Fruit fly (Drosophila melanogaster): ENCODE results near the gene ND-ASHI.
A peak's percentile ranks its signal among the peaks of the same experiment; 100 is the strongest.

Gene ND-ASHI

DNA sequence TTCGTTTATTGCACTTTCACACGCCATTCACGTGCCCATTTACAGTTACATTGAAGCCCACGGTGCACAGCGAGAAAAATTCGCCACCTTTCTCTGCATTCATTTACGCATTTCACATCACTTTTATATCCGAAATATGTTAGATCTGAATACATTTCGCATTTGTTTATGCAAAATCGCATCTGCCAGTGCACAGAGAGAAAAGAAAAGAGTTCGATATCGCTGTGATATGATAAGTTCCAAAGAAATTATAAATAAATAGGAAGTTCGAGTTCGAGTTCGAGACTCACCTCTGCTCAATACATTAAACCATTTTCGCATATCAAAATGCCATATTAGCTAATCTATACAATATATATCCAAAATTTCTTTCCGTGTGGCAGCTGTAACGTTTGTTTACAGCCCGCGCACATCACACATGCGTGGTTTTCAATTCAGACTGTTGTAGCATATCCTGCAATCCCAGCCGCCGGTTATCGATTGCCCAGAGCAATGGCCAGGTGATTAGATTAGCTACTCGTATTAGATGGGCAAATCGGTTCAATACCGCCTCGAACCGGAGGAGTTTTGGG lies 22.8 kb downstream of the ND-ASHI start:
- TF ChIP-seq CG15710 (tag; optimal IDR thresholded peaks at IDR 0.05) = peak; percentile 88
- peak; percentile 81 for TF ChIP-seq CG34367 (tag; optimal IDR thresholded peaks at IDR 0.05)
- TF ChIP-seq CG8301 (tag; optimal IDR thresholded peaks at IDR 0.05) = peak; percentile 91
- peak; percentile 90 for TF ChIP-seq CG4496 (GFP tag; IDR thresholded peaks at IDR 0.05)
- peak; percentile 84 for TF ChIP-seq CG17806 (tag; optimal IDR thresholded peaks at IDR 0.05)
- TF ChIP-seq CG10348 (GFP tag; IDR thresholded peaks at IDR 0.05) = peak; percentile 54; the same call in 1 of the 2 replicates
- TF ChIP-seq CG13204 (GFP tag; optimal IDR thresholded peaks at IDR 0.05) = peak; percentile 62
- TF ChIP-seq Ets98B (GFP tag; IDR thresholded peaks at IDR 0.05) = peak; percentile 87
- TF ChIP-seq fd96Ca (GFP tag; IDR thresholded peaks at IDR 0.05) = peak; percentile 90
- peak; percentile 63 for TF ChIP-seq D1 (tag; optimal IDR thresholded peaks at IDR 0.05)
- TF ChIP-seq CG8159 (tag; optimal IDR thresholded peaks at IDR 0.05) = peak; percentile 91
- peak; percentile 36 for TF ChIP-seq EcR (GFP tag; optimal IDR thresholded peaks at IDR 0.05)
- TF ChIP-seq CG12605 (GFP tag; IDR thresholded peaks at IDR 0.05) = peak; percentile 72
- peak; percentile 93 for TF ChIP-seq CG14655 (GFP tag; optimal IDR thresholded peaks at IDR 0.05)
- peak; percentile 86 for TF ChIP-seq CG9948 (tag; optimal IDR thresholded peaks at IDR 0.05)
- peak; percentile 60; the same call in 1 of the 2 replicates for TF ChIP-seq rn (GFP tag; IDR thresholded peaks at IDR 0.05)
- TF ChIP-seq gl (tag; optimal IDR thresholded peaks at IDR 0.05) = peak; percentile 75
- peak; percentile 89 for TF ChIP-seq Snoo (tag; optimal IDR thresholded peaks at IDR 0.05)
- TF ChIP-seq Pif1A (GFP tag; optimal IDR thresholded peaks at IDR 0.05) = peak; percentile 92
- peak; percentile 87 for TF ChIP-seq CG32121 (GFP tag; IDR thresholded peaks at IDR 0.05)
- TF ChIP-seq Pif1B (GFP tag; optimal IDR thresholded peaks at IDR 0.05) = peak; percentile 90

DNA sequence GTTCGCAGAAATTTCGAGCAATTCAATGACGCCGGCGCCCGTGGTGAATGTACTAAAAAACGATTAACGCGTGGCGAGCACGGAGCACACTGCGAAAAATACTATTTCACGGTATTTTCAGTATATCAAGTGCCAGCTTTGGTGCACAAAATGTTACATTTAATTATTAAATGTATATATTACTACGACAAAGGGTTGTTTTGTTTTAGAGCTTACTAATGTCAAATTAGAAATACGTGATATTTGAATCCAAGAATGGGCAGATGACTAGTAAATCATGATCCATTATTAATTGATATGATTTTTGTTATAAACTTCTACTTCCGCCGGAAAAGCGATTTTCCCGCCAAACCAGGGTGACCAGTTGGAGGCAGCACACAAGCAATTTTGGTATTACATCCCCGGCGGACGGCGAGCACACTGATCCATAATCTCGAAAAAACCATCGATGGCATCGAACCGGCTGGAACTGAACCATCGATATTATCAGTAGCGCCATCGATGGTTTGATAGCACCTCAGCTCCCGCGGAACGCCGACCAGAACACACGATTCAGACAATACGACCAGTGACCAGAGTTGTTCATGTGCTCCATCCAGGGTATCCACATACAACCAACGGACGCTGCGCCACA lies 24.6 kb downstream of the ND-ASHI start, which contains the start of the genes CG3226 and Cdc7:
CG3226 (minus strand) TSS at position 51 of the 634 bp plus-strand sequence.
Cdc7 (plus strand) TSS at position 344 of the 634 bp plus-strand sequence.
- TF ChIP-seq CG14655 (GFP tag; optimal IDR thresholded peaks at IDR 0.05) (peak; percentile 33), Pif1A (GFP tag; optimal IDR thresholded peaks at IDR 0.05) (peak; percentile 47), CG8301 (tag; optimal IDR thresholded peaks at IDR 0.05) (no peak), D1 (tag; optimal IDR thresholded peaks at IDR 0.05) (no peak), CG34367 (tag; optimal IDR thresholded peaks at IDR 0.05) (peak; percentile 51), CG4496 (GFP tag; IDR thresholded peaks at IDR 0.05) (peak; percentile 62; the same call in 2 of the 3 replicates), fd96Ca (GFP tag; IDR thresholded peaks at IDR 0.05) (0 out of 3 replicates have a peak, but pooled peaks have one; percentile 8), EcR (GFP tag; optimal IDR thresholded peaks at IDR 0.05) (no peak), CG9948 (tag; optimal IDR thresholded peaks at IDR 0.05) (no peak), rn (GFP tag; IDR thresholded peaks at IDR 0.05) (no peak), Snoo (tag; optimal IDR thresholded peaks at IDR 0.05) (peak; percentile 69), CG15710 (tag; optimal IDR thresholded peaks at IDR 0.05) (peak; percentile 36), CG13204 (GFP tag; optimal IDR thresholded peaks at IDR 0.05) (peak; percentile 21), Pif1B (GFP tag; optimal IDR thresholded peaks at IDR 0.05) (peak; percentile 12), CG8159 (tag; optimal IDR thresholded peaks at IDR 0.05) (peak; percentile 41), CG10348 (GFP tag; IDR thresholded peaks at IDR 0.05) (no peak), Ets98B (GFP tag; IDR thresholded peaks at IDR 0.05) (0 out of 2 replicates have a peak, but pooled peaks have one; percentile 33), CG12605 (GFP tag; IDR thresholded peaks at IDR 0.05) (no peak), CG32121 (GFP tag; IDR thresholded peaks at IDR 0.05) (no peak), gl (tag; optimal IDR thresholded peaks at IDR 0.05) (peak; percentile 12), CG17806 (tag; optimal IDR thresholded peaks at IDR 0.05) (no peak)

DNA sequence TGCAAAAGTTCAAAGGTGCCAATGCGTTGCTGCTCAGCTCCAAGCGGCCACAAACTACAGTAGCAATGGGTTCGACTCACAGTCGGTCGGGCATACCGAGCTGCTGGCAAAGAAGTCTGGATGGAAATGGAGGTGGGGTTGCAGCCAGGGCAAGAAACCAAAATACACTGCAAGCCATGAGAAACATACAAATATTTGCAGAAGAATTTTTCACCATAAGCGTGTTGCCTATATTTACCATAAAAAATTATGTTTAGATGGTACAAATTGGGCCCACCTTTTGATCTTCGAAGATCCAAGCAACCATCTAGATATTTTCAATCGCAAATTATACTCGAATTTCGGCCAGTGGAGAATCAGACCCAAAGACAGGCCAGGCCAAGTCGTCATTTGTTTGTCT lies 32.1 kb downstream of the ND-ASHI start:
- TF ChIP-seq gl (tag; optimal IDR thresholded peaks at IDR 0.05) = no peak
- TF ChIP-seq CG4496 (GFP tag; IDR thresholded peaks at IDR 0.05) = no peak
- no peak for TF ChIP-seq EcR (GFP tag; optimal IDR thresholded peaks at IDR 0.05)
- TF ChIP-seq CG10348 (GFP tag; IDR thresholded peaks at IDR 0.05) = no peak
- TF ChIP-seq Pif1B (GFP tag; optimal IDR thresholded peaks at IDR 0.05) = no peak
- TF ChIP-seq D1 (tag; optimal IDR thresholded peaks at IDR 0.05) = no peak
- peak; percentile 26 for TF ChIP-seq CG17806 (tag; optimal IDR thresholded peaks at IDR 0.05)
- peak; percentile 18 for TF ChIP-seq CG8159 (tag; optimal IDR thresholded peaks at IDR 0.05)
- TF ChIP-seq CG15710 (tag; optimal IDR thresholded peaks at IDR 0.05) = peak; percentile 0
- 0 out of 3 replicates have a peak, but pooled peaks have one; percentile 34 for TF ChIP-seq fd96Ca (GFP tag; IDR thresholded peaks at IDR 0.05)
- TF ChIP-seq CG14655 (GFP tag; optimal IDR thresholded peaks at IDR 0.05) = peak; percentile 56
- no peak for TF ChIP-seq CG34367 (tag; optimal IDR thresholded peaks at IDR 0.05)
- peak; percentile 13 for TF ChIP-seq CG9948 (tag; optimal IDR thresholded peaks at IDR 0.05)
- TF ChIP-seq Snoo (tag; optimal IDR thresholded peaks at IDR 0.05) = no peak
- TF ChIP-seq CG8301 (tag; optimal IDR thresholded peaks at IDR 0.05) = peak; percentile 34
- TF ChIP-seq Ets98B (GFP tag; IDR thresholded peaks at IDR 0.05) = no peak
- no peak for TF ChIP-seq CG13204 (GFP tag; optimal IDR thresholded peaks at IDR 0.05)
- no peak for TF ChIP-seq Pif1A (GFP tag; optimal IDR thresholded peaks at IDR 0.05)
- no peak for TF ChIP-seq CG32121 (GFP tag; IDR thresholded peaks at IDR 0.05)
- no peak for TF ChIP-seq rn (GFP tag; IDR thresholded peaks at IDR 0.05)
- TF ChIP-seq CG12605 (GFP tag; IDR thresholded peaks at IDR 0.05) = no peak

DNA sequence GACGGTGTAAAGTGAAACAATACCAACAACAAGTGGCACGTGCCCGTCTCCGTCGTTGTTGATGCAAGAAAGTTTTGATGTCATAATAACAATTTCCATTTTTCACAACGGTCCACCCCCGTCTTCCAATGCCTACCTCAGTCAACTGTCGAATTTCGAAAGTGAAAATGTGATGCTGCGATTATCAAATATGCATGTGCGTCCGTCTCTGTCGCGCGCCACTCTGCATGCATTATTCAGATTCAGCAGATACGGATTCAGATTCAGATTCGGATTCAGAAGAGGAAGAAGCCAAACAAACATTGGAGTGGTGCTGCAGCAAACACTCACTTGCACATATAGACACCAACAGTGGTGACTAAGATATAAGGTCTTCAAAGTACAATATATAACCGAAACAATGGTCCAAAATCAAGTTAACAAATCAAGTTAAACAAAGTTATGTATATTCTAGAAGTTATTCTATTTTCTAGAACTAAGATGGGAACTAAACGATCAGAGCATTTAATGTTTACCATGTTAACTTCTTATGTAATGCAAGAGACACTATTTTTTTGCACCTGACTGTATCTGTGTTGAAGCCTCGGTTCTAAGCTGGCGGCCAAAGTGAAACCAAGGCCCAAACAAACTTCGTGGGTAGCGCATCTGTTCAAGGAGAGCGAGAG lies 36.2 kb downstream of the ND-ASHI start:
- no peak for TF ChIP-seq fd96Ca (GFP tag; IDR thresholded peaks at IDR 0.05)
- peak; percentile 43 for TF ChIP-seq CG34367 (tag; optimal IDR thresholded peaks at IDR 0.05)
- peak; percentile 37 for TF ChIP-seq Ets98B (GFP tag; IDR thresholded peaks at IDR 0.05)
- peak; percentile 53 for TF ChIP-seq CG17806 (tag; optimal IDR thresholded peaks at IDR 0.05)
- peak; percentile 67 for TF ChIP-seq Pif1A (GFP tag; optimal IDR thresholded peaks at IDR 0.05)
- peak; percentile 11 for TF ChIP-seq Pif1B (GFP tag; optimal IDR thresholded peaks at IDR 0.05)
- no peak for TF ChIP-seq EcR (GFP tag; optimal IDR thresholded peaks at IDR 0.05)
- peak; percentile 49 for TF ChIP-seq CG8159 (tag; optimal IDR thresholded peaks at IDR 0.05)
- TF ChIP-seq CG10348 (GFP tag; IDR thresholded peaks at IDR 0.05) = no peak
- peak; percentile 4 for TF ChIP-seq gl (tag; optimal IDR thresholded peaks at IDR 0.05)
- TF ChIP-seq CG15710 (tag; optimal IDR thresholded peaks at IDR 0.05) = peak; percentile 50
- TF ChIP-seq CG13204 (GFP tag; optimal IDR thresholded peaks at IDR 0.05) = no peak
- TF ChIP-seq CG8301 (tag; optimal IDR thresholded peaks at IDR 0.05) = peak; percentile 66
- peak; percentile 71 for TF ChIP-seq CG4496 (GFP tag; IDR thresholded peaks at IDR 0.05)
- no peak for TF ChIP-seq D1 (tag; optimal IDR thresholded peaks at IDR 0.05)
- peak; percentile 30; the same call in 1 of the 2 replicates for TF ChIP-seq CG12605 (GFP tag; IDR thresholded peaks at IDR 0.05)
- peak; percentile 47 for TF ChIP-seq CG9948 (tag; optimal IDR thresholded peaks at IDR 0.05)
- peak; percentile 33 for TF ChIP-seq Snoo (tag; optimal IDR thresholded peaks at IDR 0.05)
- peak; percentile 71 for TF ChIP-seq CG14655 (GFP tag; optimal IDR thresholded peaks at IDR 0.05)
- TF ChIP-seq CG32121 (GFP tag; IDR thresholded peaks at IDR 0.05) = peak; percentile 58
- no peak for TF ChIP-seq rn (GFP tag; IDR thresholded peaks at IDR 0.05)

Data from whole organism, pupa.